Fruit fly (Drosophila melanogaster): ENCODE data around the gene Msp300.

DNA sequence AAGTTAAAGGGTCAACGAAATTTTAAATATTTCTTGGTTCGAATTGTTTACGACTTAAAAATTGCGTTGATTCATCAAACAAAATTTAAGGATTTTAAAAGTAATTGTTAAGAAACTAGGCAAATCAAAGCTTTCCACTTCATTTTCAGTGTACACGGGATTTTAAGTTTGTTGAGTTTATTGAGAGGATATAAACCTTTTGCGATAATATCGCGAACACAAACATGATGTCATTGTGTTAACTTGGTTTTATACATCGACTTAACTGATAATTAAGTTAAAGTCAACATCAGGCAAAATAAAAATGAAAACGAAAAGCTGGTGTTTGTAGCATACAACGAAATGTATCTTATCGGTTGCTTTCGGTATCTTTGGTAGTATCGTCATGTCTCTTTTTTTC lies 16.4 kb downstream of the Msp300 start:
- no peak for TF ChIP-seq CG15710 (tag; optimal IDR thresholded peaks at IDR 0.05)
- TF ChIP-seq fd96Ca (GFP tag; IDR thresholded peaks at IDR 0.05), result no peak
- TF ChIP-seq CG14655 (GFP tag; optimal IDR thresholded peaks at IDR 0.05), result no peak
- TF ChIP-seq EcR (GFP tag; optimal IDR thresholded peaks at IDR 0.05), result no peak
- TF ChIP-seq CG4496 (GFP tag; IDR thresholded peaks at IDR 0.05), result no peak
- TF ChIP-seq rn (GFP tag; IDR thresholded peaks at IDR 0.05), result no peak
- TF ChIP-seq Snoo (tag; optimal IDR thresholded peaks at IDR 0.05), result no peak
- no peak for TF ChIP-seq Pif1A (GFP tag; optimal IDR thresholded peaks at IDR 0.05)
- TF ChIP-seq CG8159 (tag; optimal IDR thresholded peaks at IDR 0.05), result no peak
- no peak for TF ChIP-seq CG32121 (GFP tag; IDR thresholded peaks at IDR 0.05)
- TF ChIP-seq D1 (tag; optimal IDR thresholded peaks at IDR 0.05), result no peak
- TF ChIP-seq CG8301 (tag; optimal IDR thresholded peaks at IDR 0.05), result no peak
